Worm (Caenorhabditis elegans): Measurements from ENCODE around the gene pat-3.

pat-3 gene

DNA sequence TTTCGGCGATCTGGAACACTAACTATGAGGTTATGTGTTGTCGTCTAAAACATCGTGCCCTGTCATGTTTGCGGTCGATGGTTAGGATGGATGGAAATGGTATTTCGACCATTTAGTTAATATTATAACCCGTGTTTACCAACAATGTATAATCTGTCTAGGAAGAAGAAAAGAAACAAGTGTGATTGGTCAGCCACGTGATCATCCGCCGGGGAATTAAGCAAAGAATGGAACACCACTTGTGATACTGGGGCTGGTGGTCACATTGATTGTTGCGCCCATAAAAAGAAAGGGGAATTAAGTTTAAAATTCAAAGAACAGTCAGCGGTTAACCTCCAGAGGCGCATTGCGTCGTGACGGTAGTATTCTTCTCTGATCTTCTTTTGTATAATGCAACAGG, 38.3 kb downstream of the pat-3 start:
- TF ChIP-seq ztf-7 (tag; optimal IDR thresholded peaks at IDR 0.05) (no peak), saeg-2 (GFP tag; IDR thresholded peaks at IDR 0.05) (no peak), rbr-2 (tag; optimal IDR thresholded peaks at IDR 0.05) (no peak), ama-1 (optimal IDR thresholded peaks at IDR 0.05) (no peak), aly-2 (tag; optimal IDR thresholded peaks at IDR 0.05) (no peak), egl-27 (tag; optimal IDR thresholded peaks at IDR 0.05) (no peak), dve-1 (tag; optimal IDR thresholded peaks at IDR 0.05; ENCODE audit: insufficient read depth) (peak; percentile 81), unc-39 (tag; optimal IDR thresholded peaks at IDR 0.05) (no peak), lin-15B (tag; optimal IDR thresholded peaks at IDR 0.05) (no peak), ztf-11 (tag; optimal IDR thresholded peaks at IDR 0.05) (no peak), tra-1 (GFP tag; IDR thresholded peaks at IDR 0.05) (no peak), T20F7.1 (GFP tag; optimal IDR thresholded peaks at IDR 0.05) (no peak), unc-62 (GFP tag; optimal IDR thresholded peaks at IDR 0.05 in 1 of 2) (peak in 1 of 2 experiments; percentile 57), unc-62 (tag; optimal IDR thresholded peaks at IDR 0.05) (no peak), pha-4 (GFP tag; IDR thresholded peaks at IDR 0.05) (no peak), pha-4 (tag; optimal IDR thresholded peaks at IDR 0.05) (no peak), tag-97 (GFP tag; IDR thresholded peaks at IDR 0.05) (no peak), ceh-32 (tag; optimal IDR thresholded peaks at IDR 0.05; ENCODE audit: poor library complexity) (no peak), dpl-1 (GFP tag; optimal IDR thresholded peaks at IDR 0.05) (peak; percentile 1), ceh-44 (GFP tag; IDR thresholded peaks at IDR 0.05) (no peak), nhr-6 (tag; optimal IDR thresholded peaks at IDR 0.05) (no peak), hif-1 (tag; optimal IDR thresholded peaks at IDR 0.05) (no peak), nhr-42 (GFP tag; IDR thresholded peaks at IDR 0.05) (no peak), attf-4 (tag; optimal IDR thresholded peaks at IDR 0.05) (no peak), aha-1 (tag) (no peak), T26A8.4 (GFP tag; IDR thresholded peaks at IDR 0.05) (no peak), lir-3 (tag; optimal IDR thresholded peaks at IDR 0.05) (no peak), madf-5 (GFP tag; IDR thresholded peaks at IDR 0.05) (no peak), lin-29 (GFP tag; IDR thresholded peaks at IDR 0.05) (no peak), zfp-2 (tag; optimal IDR thresholded peaks at IDR 0.05) (no peak), zip-2 (tag; optimal IDR thresholded peaks at IDR 0.05) (no peak), pqm-1 (tag; optimal IDR thresholded peaks at IDR 0.05) (no peak), nhr-25 (tag; optimal IDR thresholded peaks at IDR 0.05; ENCODE audit: borderline replicate concordance, insufficient read depth) (no peak), nhr-76 (tag; optimal IDR thresholded peaks at IDR 0.05) (no peak), ces-1 (GFP tag; optimal IDR thresholded peaks at IDR 0.05) (no peak), daf-16 (GFP tag; optimal IDR thresholded peaks at IDR 0.05) (no peak), daf-16 (tag; optimal IDR thresholded peaks at IDR 0.05) (peak; percentile 60), dmd-8 (GFP tag; IDR thresholded peaks at IDR 0.05) (no peak), zfp-3 (GFP tag; conservative IDR thresholded peaks at IDR 0.05) (no peak), Y5F2A.4 (GFP tag; optimal IDR thresholded peaks at IDR 0.05) (no peak), cey-2 (tag; optimal IDR thresholded peaks at IDR 0.05; ENCODE audit: borderline replicate concordance, insufficient read depth) (peak; percentile 45), daf-8 (GFP tag; IDR thresholded peaks at IDR 0.05) (no peak), arid-1 (GFP tag; conservative IDR thresholded peaks at IDR 0.05) (no peak), dmd-9 (GFP tag; IDR thresholded peaks at IDR 0.05) (no peak), mxl-2 (GFP tag; conservative IDR thresholded peaks at IDR 0.05) (no peak), zip-11 (GFP tag; IDR thresholded peaks at IDR 0.05) (no peak), nhr-10 (tag; optimal IDR thresholded peaks at IDR 0.05) (no peak), mep-1 (tag; optimal IDR thresholded peaks at IDR 0.05) (peak; percentile 67), sdz-12 (GFP tag; optimal IDR thresholded peaks at IDR 0.05) (no peak), nhr-41 (GFP tag; IDR thresholded peaks at IDR 0.05) (no peak), daf-12 (tag; optimal IDR thresholded peaks at IDR 0.05) (no peak), nhr-28 (tag; optimal IDR thresholded peaks at IDR 0.05) (peak; percentile 72), mes-2 (tag; optimal IDR thresholded peaks at IDR 0.05; ENCODE audit: poor library complexity, severe bottlenecking) (no peak), fkh-10 (GFP tag; optimal IDR thresholded peaks at IDR 0.05) (no peak)
